Fruit fly (Drosophila melanogaster) whole organism, embryonic: Measurements from ENCODE around the gene Setx.

Experiments
- ATbp ChIP-seq: fragments of 200-800 bp; sonication (Bioruptor generic); optimal IDR thresholded peaks from 2 replicates; lab custom pipeline; 2017; ENCODE audit warnings: missing biosample characterization, mild to moderate bottlenecking, missing genetic modification characterization, missing genetic modification reagents
- Bdp1 ChIP-seq: fragments of 200-800 bp; sonication (Bioruptor generic); optimal IDR thresholded peaks from 3 replicates; lab custom pipeline; 2016; ENCODE audit warnings: missing biosample characterization, missing genetic modification characterization
- CG11085 ChIP-seq: fragments of 200-800 bp; sonication (Bioruptor generic); IDR thresholded peaks from 2 replicates; pipeline ENCODE4 v1.3.6; 2022; ENCODE audit warnings: missing biosample characterization, missing genetic modification characterization
- CG12659 ChIP-seq: fragments of 200-800 bp; sonication (Bioruptor generic); optimal IDR thresholded peaks from 3 replicates; lab custom pipeline; 2017; ENCODE audit warnings: mild to moderate bottlenecking, missing biosample characterization, missing genetic modification reagents, missing genetic modification characterization
- CG12942 ChIP-seq: fragments of 200-800 bp; sonication (Bioruptor generic); optimal IDR thresholded peaks from 3 replicates; lab custom pipeline; 2016; ENCODE audit warnings: missing biosample characterization, missing genetic modification characterization
- CG16815 ChIP-seq: fragments of 200-800 bp; sonication (Bioruptor generic); optimal IDR thresholded peaks from 3 replicates; lab custom pipeline; 2017; ENCODE audit warnings: missing biosample characterization, mild to moderate bottlenecking, missing genetic modification characterization
- CG17361 ChIP-seq: fragments of 200-800 bp; sonication (Bioruptor generic); IDR thresholded peaks from 3 replicates; pipeline ENCODE4 v1.3.6; 2022; ENCODE audit warnings: missing biosample characterization, missing genetic modification characterization
- CG17612 ChIP-seq: fragments of 200-800 bp; sonication (Bioruptor generic); IDR thresholded peaks from 2 replicates; pipeline ENCODE4 v1.3.6; 2022; ENCODE audit warnings: missing biosample characterization, missing genetic modification characterization
- CG18262 ChIP-seq: fragments of 200-800 bp; optimal IDR thresholded peaks from 3 replicates; lab custom pipeline; 2019; ENCODE audit warnings: missing biosample characterization, mild to moderate bottlenecking, missing genetic modification characterization, moderate library complexity
- CG18599 ChIP-seq: fragments of 200-800 bp; sonication (Bioruptor generic); optimal IDR thresholded peaks from 3 replicates; lab custom pipeline; 2017; ENCODE audit warnings: missing biosample characterization, missing genetic modification characterization, mild to moderate bottlenecking, moderate library complexity, missing genetic modification reagents
- CG3163 ChIP-seq: fragments of 200-800 bp; sonication (Bioruptor generic); optimal IDR thresholded peaks from 3 replicates; lab custom pipeline; 2016; ENCODE audit warnings: missing biosample characterization, missing genetic modification characterization
- CG3847 ChIP-seq: fragments of 200-800 bp; sonication (Bioruptor generic); IDR thresholded peaks from 2 replicates; pipeline ENCODE4 v1.3.6; 2022; ENCODE audit warnings: missing biosample characterization, missing genetic modification characterization
- CG4820 ChIP-seq: fragments of 200-800 bp; sonication (Bioruptor generic); optimal IDR thresholded peaks from 3 replicates; lab custom pipeline; 2016; ENCODE audit warnings: missing biosample characterization, missing genetic modification characterization
- CG5180 ChIP-seq: fragments of 200-800 bp; sonication (Bioruptor generic); optimal IDR thresholded peaks from 3 replicates; lab custom pipeline; 2017; ENCODE audit warnings: missing biosample characterization, missing genetic modification characterization, mild to moderate bottlenecking, moderate library complexity, missing genetic modification reagents
- CG6765 ChIP-seq: fragments of 200-800 bp; sonication (Bioruptor generic); optimal IDR thresholded peaks from 3 replicates; lab custom pipeline; 2017; ENCODE audit warnings: missing biosample characterization, mild to moderate bottlenecking, missing genetic modification characterization
- CG6813 ChIP-seq: fragments of 200-800 bp; sonication (Bioruptor generic); optimal IDR thresholded peaks from 2 replicates; lab custom pipeline; 2017; ENCODE audit warnings: missing biosample characterization, missing genetic modification characterization, mild to moderate bottlenecking, moderate library complexity, missing genetic modification reagents
- CG7786 ChIP-seq: fragments of 200-800 bp; sonication (Bioruptor generic); optimal IDR thresholded peaks from 2 replicates; lab custom pipeline; 2016; ENCODE audit warnings: missing biosample characterization, missing genetic modification characterization
- CG7928 ChIP-seq: fragments of 200-800 bp; sonication (Bioruptor generic); optimal IDR thresholded peaks from 2 replicates; lab custom pipeline; 2017; ENCODE audit warnings: missing biosample characterization, mild to moderate bottlenecking, missing genetic modification characterization
- CG9727 ChIP-seq: fragments of 200-800 bp; sonication (Bioruptor generic); optimal IDR thresholded peaks from 3 replicates; lab custom pipeline; 2017; ENCODE audit warnings: missing biosample characterization, mild to moderate bottlenecking, missing genetic modification characterization
- CHES-1-like ChIP-seq: fragments of 200-800 bp; sonication (Bioruptor generic); optimal IDR thresholded peaks from 2 replicates; lab custom pipeline; 2016; ENCODE audit warnings: missing biosample characterization, missing genetic modification characterization
- CrebB ChIP-seq: fragments of 200-800 bp; sonication (Bioruptor generic); optimal IDR thresholded peaks from 3 replicates; lab custom pipeline; 2018; ENCODE audit warnings: missing biosample characterization, mild to moderate bottlenecking, missing genetic modification characterization
- Deaf1 ChIP-seq: fragments of 200-800 bp; optimal IDR thresholded peaks from 3 replicates; lab custom pipeline; 2019; ENCODE audit warnings: missing biosample characterization, mild to moderate bottlenecking, missing genetic modification characterization, moderate library complexity
- ERR ChIP-seq: fragments of 200-800 bp; sonication (Bioruptor generic); optimal IDR thresholded peaks from 2 replicates; lab custom pipeline; 2016; ENCODE audit warnings: missing biosample characterization, missing genetic modification characterization
- Fer3 ChIP-seq: fragments of 200-800 bp; sonication (Bioruptor generic); optimal IDR thresholded peaks from 2 replicates; lab custom pipeline; 2018; ENCODE audit warnings: missing biosample characterization, mild to moderate bottlenecking, missing genetic modification characterization, moderate library complexity
- HHEX ChIP-seq: fragments of 200-800 bp; sonication (Bioruptor generic); optimal IDR thresholded peaks from 3 replicates; lab custom pipeline; 2017; ENCODE audit warnings: missing biosample characterization, mild to moderate bottlenecking, missing genetic modification characterization, missing genetic modification reagents
- Hmx ChIP-seq: fragments of 200-800 bp; sonication (Bioruptor generic); optimal IDR thresholded peaks from 2 replicates; lab custom pipeline; 2016; ENCODE audit warnings: missing biosample characterization, missing genetic modification characterization
- Sox100B ChIP-seq: fragments of 200-800 bp; sonication (Bioruptor generic); optimal IDR thresholded peaks from 3 replicates; lab custom pipeline; 2018; ENCODE audit warnings: missing biosample characterization, mild to moderate bottlenecking, missing genetic modification characterization
- Sry-β ChIP-seq: fragments of 200-800 bp; sonication (Bioruptor generic); optimal IDR thresholded peaks from 2 replicates; lab custom pipeline; 2018; ENCODE audit warnings: missing biosample characterization, mild to moderate bottlenecking, missing genetic modification characterization, moderate library complexity
- Ssrp ChIP-seq: fragments of 200-800 bp; sonication (Bioruptor generic); optimal IDR thresholded peaks from 2 replicates; lab custom pipeline; 2018; ENCODE audit warnings: missing biosample characterization, mild to moderate bottlenecking, missing genetic modification characterization, moderate library complexity
- aop ChIP-seq: fragments of 200-800 bp; sonication (Bioruptor generic); IDR thresholded peaks from 2 replicates; pipeline ENCODE4 v1.3.6; 2022; ENCODE audit warnings: missing biosample characterization, missing genetic modification characterization
- btn ChIP-seq: fragments of 200-800 bp; sonication (Bioruptor generic); optimal IDR thresholded peaks from 2 replicates; lab custom pipeline; 2016; ENCODE audit warnings: missing biosample characterization, missing genetic modification characterization
- crol ChIP-seq: fragments of 200-800 bp; sonication (Bioruptor generic); IDR thresholded peaks from 2 replicates; pipeline ENCODE4 v1.3.6; 2022; ENCODE audit warnings: missing biosample characterization, missing genetic modification characterization
- crp ChIP-seq, 2 experiments: fragments of 200-800 bp; sonication (Bioruptor generic); optimal IDR thresholded peaks; 2 replicates in 1 of 2; 3 replicates in 1 of 2; lab custom pipeline; 2017; ENCODE audit warnings: missing biosample characterization in 2 of 2, missing genetic modification characterization in 2 of 2, mild to moderate bottlenecking in 1 of 2, moderate library complexity in 1 of 2
- da ChIP-seq: fragments of 200-800 bp; sonication (Bioruptor generic); optimal IDR thresholded peaks from 2 replicates; lab custom pipeline; 2016; ENCODE audit warnings: missing biosample characterization, missing genetic modification characterization
- dpn ChIP-seq, 2 experiments: fragments of 200-800 bp; sonication (Bioruptor generic); optimal IDR thresholded peaks; 3 replicates each; lab custom pipeline; 2016; ENCODE audit warnings: missing biosample characterization in 2 of 2, missing genetic modification characterization in 2 of 2
- gfzf ChIP-seq: fragments of 200-800 bp; sonication (Bioruptor generic); optimal IDR thresholded peaks from 2 replicates; lab custom pipeline; 2016; ENCODE audit warnings: missing biosample characterization, mild to moderate bottlenecking, missing genetic modification characterization, moderate library complexity
- jumu ChIP-seq: fragments of 200-800 bp; sonication (Bioruptor generic); optimal IDR thresholded peaks from 3 replicates; lab custom pipeline; 2016; ENCODE audit warnings: missing biosample characterization, missing genetic modification characterization
- knrl ChIP-seq: fragments of 200-800 bp; sonication (Bioruptor generic); IDR thresholded peaks from 3 replicates; pipeline ENCODE4 v1.3.6; 2022; ENCODE audit warnings: missing biosample characterization, missing genetic modification characterization; ENCODE audit not compliant: partially characterized antibody
- lov ChIP-seq, 2 experiments: fragments of 200-800 bp in 1 of 2; fragments of >200 bp in 1 of 2; sonication (Bioruptor generic) in 1 of 2; IDR thresholded peaks in 1 of 2; optimal IDR thresholded peaks in 1 of 2; 2 replicates in 1 of 2; 3 replicates in 1 of 2; pipeline versions ENCODE4 v1.3.6 to Lab custom; 2017 to 2022; ENCODE audit warnings: missing biosample characterization in 1 of 2, missing genetic modification characterization in 1 of 2
- luna ChIP-seq: fragments of 200-800 bp; sonication (Bioruptor generic); optimal IDR thresholded peaks from 2 replicates; lab custom pipeline; 2016; ENCODE audit warnings: missing biosample characterization, missing genetic modification characterization
- phol ChIP-seq: fragments of 200-800 bp; sonication (Bioruptor generic); optimal IDR thresholded peaks from 3 replicates; lab custom pipeline; 2018; ENCODE audit warnings: missing biosample characterization, mild to moderate bottlenecking, missing genetic modification characterization, moderate library complexity
- run ChIP-seq: fragments of 200-800 bp; sonication (Bioruptor generic); optimal IDR thresholded peaks from 3 replicates; lab custom pipeline; 2018; ENCODE audit warnings: missing biosample characterization, mild to moderate bottlenecking, missing genetic modification characterization
- slou ChIP-seq: fragments of 200-800 bp; sonication (Bioruptor generic); optimal IDR thresholded peaks from 3 replicates; lab custom pipeline; 2016; ENCODE audit warnings: missing biosample characterization, missing genetic modification characterization
- sob ChIP-seq: fragments of 200-800 bp; sonication (Bioruptor generic); IDR thresholded peaks from 2 replicates; pipeline ENCODE4 v1.3.6; 2022; ENCODE audit warnings: missing biosample characterization, missing genetic modification characterization
- tll ChIP-seq, 2 experiments: fragments of 200-800 bp in 1 of 2; fragments of >200 bp in 1 of 2; sonication (Bioruptor generic) in 1 of 2; optimal IDR thresholded peaks; 2 replicates each; lab custom pipeline; 2017 to 2019; ENCODE audit warnings: missing biosample characterization in 2 of 2, missing genetic modification characterization in 2 of 2, mild to moderate bottlenecking in 1 of 2, moderate library complexity in 1 of 2
- vvl ChIP-seq: fragments of 200-800 bp; sonication (Bioruptor generic); IDR thresholded peaks from 2 replicates; pipeline ENCODE4 v1.3.6; 2022; ENCODE audit warnings: missing biosample characterization, missing genetic modification characterization
- wek ChIP-seq: fragments of 200-800 bp; sonication (Bioruptor generic); optimal IDR thresholded peaks from 3 replicates; lab custom pipeline; 2018; ENCODE audit warnings: missing biosample characterization, mild to moderate bottlenecking, missing genetic modification characterization, moderate library complexity
- zfh1 ChIP-seq: fragments of 200-800 bp; sonication (Bioruptor generic); IDR thresholded peaks from 3 replicates; pipeline ENCODE4 v1.3.6; 2022; ENCODE audit warnings: missing biosample characterization, missing genetic modification characterization

The Setx gene

dm6 chr3L:8186627-8187396 lies 49.5 kb upstream of the Setx start, which contains the start of the genes ERR and Atg18a (continued):
- TF ChIP-seq btn (GFP tag; lab: Kevin White, UChicago) (peak; percentile 46), CG12659 (peak; percentile 92), aop (no peak), Fer3 (tag; lab: Kevin White, UChicago) (peak; percentile 82), run (tag; lab: Kevin White, UChicago) (no peak), CG17612 (GFP tag; lab: Robert Waterston, UW) (peak; percentile 54; the same call in 1 of the 2 replicates), CG3163 (GFP tag; lab: Kevin White, UChicago) (peak; percentile 54), CG16815 (peak; percentile 92), Deaf1 (tag; lab: Kevin White, UChicago) (peak; percentile 28), dpn (GFP tag; optimal IDR thresholded peaks at IDR 0.05; lab: Kevin White, UChicago) (peak; percentile 85 to 88), jumu (GFP tag; lab: Kevin White, UChicago) (peak; percentile 87), slou (GFP tag; lab: Kevin White, UChicago) (peak; percentile 87), CG7786 (peak; percentile 83), da (GFP tag; lab: Kevin White, UChicago) (peak; percentile 1), CG18599 (peak; percentile 79), ATbp (GFP tag; lab: Kevin White, UChicago) (peak; percentile 31), vvl (GFP tag; lab: Robert Waterston, UW) (peak; percentile 85), wek (GFP tag; lab: Kevin White, UChicago) (no peak), Sox100B (GFP tag; lab: Kevin White, UChicago) (no peak), CG9727 (GFP tag; lab: Kevin White, UChicago) (peak; percentile 84), CG6765 (GFP tag; lab: Kevin White, UChicago) (no peak), gfzf (GFP tag; lab: Kevin White, UChicago) (peak; percentile 11), crp (GFP tag; optimal IDR thresholded peaks at IDR 0.05; lab: Kevin White, UChicago) (peak in 1 of 2 experiments; percentile 63), CHES-1-like (GFP tag; lab: Kevin White, UChicago) (peak; percentile 79), Sry-β (peak; percentile 76), CrebB (tag; lab: Kevin White, UChicago) (peak; percentile 13), tll (GFP tag; optimal IDR thresholded peaks at IDR 0.05; lab: Kevin White, UChicago) (peak in 1 of 2 experiments; percentile 90), ERR (GFP tag; lab: Kevin White, UChicago) (peak; percentile 83), lov (optimal IDR thresholded peaks at IDR 0.05; lab: Kevin White, UChicago) (no peak), lov (GFP tag; IDR thresholded peaks at IDR 0.05; lab: Robert Waterston, UW) (no peak), HHEX (GFP tag; lab: Kevin White, UChicago) (peak; percentile 11), CG17361 (GFP tag; lab: Robert Waterston, UW) (peak; percentile 92), zfh1 (GFP tag; lab: Robert Waterston, UW) (peak; percentile 82; the same call in 2 of the 3 replicates), CG4820 (GFP tag; lab: Kevin White, UChicago) (peak; percentile 78), CG3847 (GFP tag; lab: Robert Waterston, UW) (peak; percentile 93), CG7928 (GFP tag; lab: Kevin White, UChicago) (peak; percentile 100), CG5180 (GFP tag; lab: Kevin White, UChicago) (peak; percentile 19), CG12942 (peak; percentile 81), crol (no peak), CG18262 (peak; percentile 79), knrl (GFP tag; lab: Robert Waterston, UW) (peak; percentile 85), CG11085 (GFP tag; lab: Robert Waterston, UW) (peak; percentile 88), sob (GFP tag; lab: Robert Waterston, UW) (peak; percentile 93), luna (GFP tag; lab: Kevin White, UChicago) (peak; percentile 23), Bdp1 (GFP tag; lab: Kevin White, UChicago) (peak; percentile 76), Ssrp (tag; lab: Kevin White, UChicago) (peak; percentile 88), CG6813 (GFP tag; lab: Kevin White, UChicago) (no peak), Hmx (GFP tag; lab: Kevin White, UChicago) (peak; percentile 17), phol (tag; lab: Kevin White, UChicago) (peak; percentile 90)
